Worm (Caenorhabditis elegans) whole organism, L2 larva: ENCODE results near the gene B0035.3.

Experiments used
- egl-27 ChIP-seq: sonication (generic microtip); optimal IDR thresholded peaks from 3 replicates; lab custom pipeline; 2017; ENCODE audit warnings: missing biosample characterization, missing genetic modification reagents, missing genetic modification characterization
- lin-13 ChIP-seq: fragments of 150-350 bp; optimal IDR thresholded peaks from 2 replicates; lab custom pipeline; 2014; ENCODE audit warnings: missing biosample characterization, missing genetic modification reagents, missing genetic modification characterization
- nhr-11 ChIP-seq: fragments of 150-350 bp; optimal IDR thresholded peaks from 2 replicates; lab custom pipeline; 2014; ENCODE audit warnings: missing biosample characterization, missing genetic modification characterization
- nhr-129 ChIP-seq: fragments of 150-350 bp; optimal IDR thresholded peaks from 2 replicates; lab custom pipeline; 2014; ENCODE audit warnings: missing biosample characterization, missing genetic modification characterization

DNA sequence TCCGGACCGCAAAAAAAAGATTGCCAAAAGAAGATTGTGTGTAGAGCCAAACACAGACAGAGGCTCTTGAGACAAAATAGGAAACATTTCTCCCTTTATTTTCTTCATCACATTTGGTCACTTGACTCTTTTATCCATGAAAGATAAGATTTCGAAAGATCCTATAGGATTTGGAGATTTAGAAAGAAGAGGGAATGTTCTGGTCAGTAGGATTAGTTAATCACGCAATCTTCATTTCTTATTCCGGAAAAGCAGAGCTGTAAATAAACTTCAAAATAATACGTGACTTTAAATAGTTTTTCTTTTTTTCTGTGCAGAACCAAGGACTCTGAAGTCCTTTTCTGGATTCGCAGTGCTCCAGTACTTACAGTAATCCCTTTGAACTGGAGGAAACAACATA, 32.5 kb upstream of the B0035.3 start:
- TF ChIP-seq lin-13 (GFP tag; lab: Kevin White, UChicago) (no peak), egl-27 (tag; lab: Kevin White, UChicago) (no peak), nhr-129 (no peak), nhr-11 (no peak)
